Worm (Caenorhabditis elegans): Measurements from ENCODE around the gene Y48A6B.8.

DNA sequence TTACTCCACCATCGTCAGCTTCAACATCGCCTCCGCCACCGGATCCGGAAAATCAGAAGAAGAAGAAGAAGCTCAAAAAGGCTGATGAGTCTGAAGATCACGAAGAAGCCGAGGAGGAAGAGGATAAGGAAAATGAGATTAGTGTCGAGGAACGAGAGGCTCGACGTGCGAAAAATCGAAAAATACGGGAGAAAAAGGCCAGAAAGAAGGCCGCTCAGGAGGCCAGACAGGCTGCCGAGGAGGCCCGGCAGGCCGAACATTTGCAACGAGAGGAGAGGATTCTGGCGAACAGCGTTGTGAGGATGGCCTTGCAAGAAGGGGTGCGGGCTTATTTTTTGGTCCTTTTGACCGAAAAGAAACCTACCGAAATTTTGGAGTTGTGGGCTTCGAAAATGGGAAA lies 16.0 kb upstream of the Y48A6B.8 start:
- no peak for TF ChIP-seq elt-1 (tag; optimal IDR thresholded peaks at IDR 0.05; ENCODE audit: borderline replicate concordance, insufficient read depth)
- TF ChIP-seq pha-4 (tag; optimal IDR thresholded peaks at IDR 0.05) = no peak
- TF ChIP-seq lsy-2 (tag; optimal IDR thresholded peaks at IDR 0.05) = no peak
- TF ChIP-seq nhr-12 (tag; optimal IDR thresholded peaks at IDR 0.05) = no peak
- TF ChIP-seq nhr-76 (tag; optimal IDR thresholded peaks at IDR 0.05) = no peak
- no peak for TF ChIP-seq snpc-4 (tag; optimal IDR thresholded peaks at IDR 0.05)
- TF ChIP-seq ztf-11 (tag; optimal IDR thresholded peaks at IDR 0.05) = no peak
- no peak for TF ChIP-seq unc-62 (GFP tag; optimal IDR thresholded peaks at IDR 0.05)
- TF ChIP-seq nhr-2 (tag; optimal IDR thresholded peaks at IDR 0.05) = no peak

Data from whole organism, mixed stage, embryonic.